Worm (Caenorhabditis elegans): ENCODE measurements around the gene C18G1.9.

Gene C18G1.9

DNA sequence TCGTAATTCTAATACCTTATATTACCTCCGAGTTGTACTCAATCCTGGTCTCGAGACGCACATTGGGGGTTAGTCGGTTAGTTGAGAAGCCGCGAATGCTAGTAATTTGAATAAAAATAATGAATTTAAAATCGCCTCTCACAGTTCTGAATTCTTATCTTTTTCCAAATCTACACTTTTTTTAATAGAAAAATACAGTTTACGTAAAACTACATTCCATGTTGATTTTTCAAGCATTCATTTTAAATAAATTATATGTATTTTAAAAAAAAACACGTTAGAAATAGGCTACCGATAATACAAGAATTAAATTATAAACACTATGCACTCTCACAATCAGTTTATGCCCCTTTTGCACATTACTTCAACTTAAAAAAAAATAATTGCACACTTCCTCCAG lies at the start of gene C18G1.9:
Gene C18G1.9 (minus strand): TSS at position 101 of the 400 bp plus-strand sequence.
- TF ChIP-seq ama-1 (optimal IDR thresholded peaks at IDR 0.05), result no peak
- no peak for TF ChIP-seq sma-3 (GFP tag; optimal IDR thresholded peaks at IDR 0.05)
- no peak for TF ChIP-seq lsy-2 (tag; optimal IDR thresholded peaks at IDR 0.05)
- TF ChIP-seq crh-2 (tag; optimal IDR thresholded peaks at IDR 0.05), result no peak
- TF ChIP-seq F13H6.1 (tag; optimal IDR thresholded peaks at IDR 0.05), result no peak
- no peak for TF ChIP-seq ceh-82 (tag; optimal IDR thresholded peaks at IDR 0.05)
- TF ChIP-seq ztf-11 (tag; optimal IDR thresholded peaks at IDR 0.05), result no peak
- no peak for TF ChIP-seq nhr-10 (tag; optimal IDR thresholded peaks at IDR 0.05)
- TF ChIP-seq nhr-129 (tag; optimal IDR thresholded peaks at IDR 0.05), result no peak
- TF ChIP-seq C34F6.9 (tag; optimal IDR thresholded peaks at IDR 0.05), result no peak
- TF ChIP-seq ceh-16 (tag; optimal IDR thresholded peaks at IDR 0.05), result no peak
- no peak for TF ChIP-seq R02D3.7 (tag; optimal IDR thresholded peaks at IDR 0.05)
- no peak for TF ChIP-seq unc-39 (tag; optimal IDR thresholded peaks at IDR 0.05)
- no peak for TF ChIP-seq unc-55 (GFP tag; optimal IDR thresholded peaks at IDR 0.05)
- no peak for TF ChIP-seq nhr-23 (tag; optimal IDR thresholded peaks at IDR 0.05)
- no peak for TF ChIP-seq mab-5 (tag; optimal IDR thresholded peaks at IDR 0.05)
- no peak for TF ChIP-seq ZK546.5 (tag; optimal IDR thresholded peaks at IDR 0.05)
- TF ChIP-seq unc-62 (GFP tag; optimal IDR thresholded peaks at IDR 0.05), result no peak

DNA sequence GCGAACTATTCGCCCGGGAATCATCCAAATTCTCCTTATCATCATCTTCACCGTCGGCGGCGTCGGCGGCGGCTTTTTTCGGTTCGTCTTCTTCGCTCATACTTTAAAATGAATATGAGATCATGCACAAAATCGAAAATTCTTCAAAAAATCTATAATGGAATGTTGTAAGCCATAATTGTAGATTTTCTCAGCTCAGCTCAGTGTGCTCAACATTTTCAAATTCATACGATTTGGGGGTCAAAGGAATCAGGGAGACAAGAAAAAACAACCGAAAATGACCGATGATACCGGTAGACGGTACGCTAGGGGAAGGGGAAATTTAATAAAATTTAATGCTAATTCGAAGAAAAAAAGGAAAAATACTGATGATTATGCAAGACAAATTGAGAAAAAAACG lies 49.0 kb upstream of the C18G1.9 start, which contains the start of gene ccep-97:
Gene ccep-97 (minus strand): TSS at position 101 of the 400 bp plus-strand sequence.
- TF ChIP-seq lin-39 (tag; optimal IDR thresholded peaks at IDR 0.05), result no peak
- TF ChIP-seq fos-1 (tag; optimal IDR thresholded peaks at IDR 0.05), result no peak
- no peak for TF ChIP-seq nhr-129 (tag; optimal IDR thresholded peaks at IDR 0.05)
- TF ChIP-seq zag-1 (tag; optimal IDR thresholded peaks at IDR 0.05), result no peak
- no peak for TF ChIP-seq ama-1 (optimal IDR thresholded peaks at IDR 0.05)

DNA sequence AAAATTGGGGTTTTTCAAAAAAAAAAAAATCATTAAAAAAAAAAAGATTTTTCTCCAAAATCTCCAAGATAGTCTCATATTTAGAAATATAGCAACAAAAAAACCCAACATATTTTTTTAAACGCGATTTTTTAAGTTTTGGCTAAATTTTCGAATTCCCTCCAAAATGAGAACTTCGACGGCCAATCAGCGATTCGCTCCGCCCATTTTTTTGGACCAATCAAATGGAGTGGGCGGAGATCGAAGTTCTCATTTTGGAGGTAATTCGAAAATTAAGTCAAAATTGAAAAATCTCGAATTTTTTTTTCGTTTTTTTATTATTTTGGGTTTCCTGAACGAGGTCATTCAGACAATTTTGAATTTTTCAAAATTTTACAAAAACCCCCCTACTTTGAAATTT lies 44.3 kb upstream of the C18G1.9 start:
- TF ChIP-seq nhr-12 (tag; optimal IDR thresholded peaks at IDR 0.05) (no peak), sma-3 (GFP tag; optimal IDR thresholded peaks at IDR 0.05) (no peak), nhr-25 (tag; optimal IDR thresholded peaks at IDR 0.05) (no peak), nhr-21 (tag; optimal IDR thresholded peaks at IDR 0.05) (no peak), alr-1 (tag; optimal IDR thresholded peaks at IDR 0.05) (no peak), nhr-23 (tag; optimal IDR thresholded peaks at IDR 0.05) (no peak), ceh-82 (tag; optimal IDR thresholded peaks at IDR 0.05) (no peak), C34F6.9 (tag; optimal IDR thresholded peaks at IDR 0.05) (no peak), unc-39 (tag; optimal IDR thresholded peaks at IDR 0.05) (no peak), mbf-1 (tag; optimal IDR thresholded peaks at IDR 0.05) (no peak), blmp-1 (tag; optimal IDR thresholded peaks at IDR 0.05; ENCODE audit: insufficient read depth) (no peak), R02D3.7 (tag; optimal IDR thresholded peaks at IDR 0.05) (no peak), fos-1 (tag; optimal IDR thresholded peaks at IDR 0.05) (no peak), egl-27 (tag; optimal IDR thresholded peaks at IDR 0.05) (no peak), lin-11 (tag; optimal IDR thresholded peaks at IDR 0.05) (no peak), ztf-4 (tag; optimal IDR thresholded peaks at IDR 0.05) (no peak), peb-1 (tag; optimal IDR thresholded peaks at IDR 0.05) (no peak)

DNA sequence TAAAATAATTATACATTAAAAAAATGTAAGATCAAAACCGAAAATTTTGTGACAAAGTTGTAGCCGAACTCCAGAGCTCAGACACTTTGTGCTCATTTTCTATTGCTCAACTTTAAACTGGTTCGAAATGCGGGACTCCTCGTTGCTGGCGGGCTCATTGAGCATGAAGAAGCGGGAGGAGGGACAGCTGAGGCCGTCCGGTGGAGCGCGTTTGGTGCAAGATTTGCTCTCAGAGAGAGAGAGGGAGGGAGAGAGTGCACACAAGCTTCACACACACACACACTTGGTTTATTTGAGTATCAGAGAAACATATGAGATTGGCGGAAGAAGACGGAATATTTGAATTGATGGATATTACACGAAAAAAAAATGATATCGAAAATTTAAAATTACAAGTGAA lies 41.1 kb upstream of the C18G1.9 start:
- TF ChIP-seq lsy-2 (tag; optimal IDR thresholded peaks at IDR 0.05) (peak in 1 of 2 experiments; percentile 55), Y55F3AM.14 (GFP tag; optimal IDR thresholded peaks at IDR 0.05) (peak; percentile 31), dmd-4 (tag; optimal IDR thresholded peaks at IDR 0.05) (no peak), unc-55 (GFP tag; optimal IDR thresholded peaks at IDR 0.05) (peak; percentile 81), mbf-1 (tag; optimal IDR thresholded peaks at IDR 0.05) (no peak), F13H6.1 (tag; optimal IDR thresholded peaks at IDR 0.05) (peak; percentile 49), elt-3 (tag; optimal IDR thresholded peaks at IDR 0.05) (no peak), C34F6.9 (tag; optimal IDR thresholded peaks at IDR 0.05) (peak; percentile 76), crh-2 (tag; optimal IDR thresholded peaks at IDR 0.05) (peak; percentile 8), R02D3.7 (tag; optimal IDR thresholded peaks at IDR 0.05) (no peak), nhr-25 (tag; optimal IDR thresholded peaks at IDR 0.05) (no peak), ztf-1 (GFP tag; conservative IDR thresholded peaks at IDR 0.05) (no peak), ZK546.5 (tag; optimal IDR thresholded peaks at IDR 0.05) (no peak), skn-1 (tag; optimal IDR thresholded peaks at IDR 0.05) (no peak), elt-1 (tag; optimal IDR thresholded peaks at IDR 0.05) (no peak), zag-1 (tag; optimal IDR thresholded peaks at IDR 0.05) (peak; percentile 59), nhr-129 (tag; optimal IDR thresholded peaks at IDR 0.05) (peak; percentile 67), lin-13 (GFP tag; optimal IDR thresholded peaks at IDR 0.05) (peak; percentile 48), lin-11 (tag; optimal IDR thresholded peaks at IDR 0.05) (peak; percentile 41), peb-1 (tag; optimal IDR thresholded peaks at IDR 0.05) (no peak), mab-5 (tag; optimal IDR thresholded peaks at IDR 0.05) (no peak), egl-27 (tag; optimal IDR thresholded peaks at IDR 0.05) (no peak), nhr-10 (tag; optimal IDR thresholded peaks at IDR 0.05) (no peak), alr-1 (tag; optimal IDR thresholded peaks at IDR 0.05) (no peak)
